Worm (Caenorhabditis elegans) whole organism, L4 larva: Measurements from ENCODE around the gene lsy-27.

ENCODE experiments used
- F49E8.2 ChIP-seq: sonication (generic microtip); optimal IDR thresholded peaks from 2 replicates; lab custom pipeline; 2016; ENCODE audit warnings: missing compliant biosample characterization, mild to moderate bottlenecking, missing genetic modification characterization, borderline replicate concordance
- R02D3.7 ChIP-seq: fragments of 150-350 bp; sonication (generic microtip); optimal IDR thresholded peaks from 3 replicates; lab custom pipeline; 2014; ENCODE audit warnings: missing biosample characterization, missing genetic modification characterization
- Y5F2A.4 ChIP-seq: fragments of 200-800 bp; sonication (Bioruptor generic); optimal IDR thresholded peaks from 2 replicates; lab custom pipeline; 2018; ENCODE audit warnings: mild to moderate bottlenecking, missing genetic modification characterization, missing compliant biosample characterization
- aha-1 ChIP-seq: fragments of 150-350 bp; peaks from one replicate; lab custom pipeline; 2014; ENCODE audit warnings: missing biosample characterization, missing genetic modification characterization
- arid-1 ChIP-seq: fragments of 200-800 bp; sonication (Bioruptor generic); conservative IDR thresholded peaks from 2 replicates; pipeline ENCODE4 v1.3.6; 2022; ENCODE audit warnings: missing genetic modification reagents, missing genetic modification characterization, missing compliant biosample characterization
- ceh-28 ChIP-seq: fragments of 150-350 bp; optimal IDR thresholded peaks from 2 replicates; lab custom pipeline; 2014; ENCODE audit warnings: missing biosample characterization, missing genetic modification reagents, missing genetic modification characterization
- daf-16 ChIP-seq, 3 experiments: sonication (generic microtip); optimal IDR thresholded peaks; 2 replicates each; lab custom pipeline; 2016 to 2017; ENCODE audit warnings: missing genetic modification characterization in 3 of 3, missing genetic modification reagents in 3 of 3, mild to moderate bottlenecking in 2 of 3, missing compliant biosample characterization in 2 of 3, missing biosample characterization in 1 of 3, moderate library complexity in 1 of 3
- daf-19 ChIP-seq: fragments of 200-800 bp; sonication (Bioruptor generic); conservative IDR thresholded peaks from 2 replicates; pipeline ENCODE4 v1.3.6; 2022; ENCODE audit warnings: missing genetic modification characterization, missing compliant biosample characterization
- daf-8 ChIP-seq: fragments of 200-800 bp; sonication (Bioruptor generic); IDR thresholded peaks from 2 replicates; pipeline ENCODE4 v1.3.6; 2022; ENCODE audit warnings: missing genetic modification characterization, missing compliant biosample characterization
- dmd-6 ChIP-seq: fragments of 200-800 bp; sonication (Bioruptor generic); IDR thresholded peaks from 2 replicates; pipeline ENCODE4 v1.3.6; 2022; ENCODE audit warnings: missing genetic modification reagents, missing genetic modification characterization, missing compliant biosample characterization
- duxl-1 ChIP-seq: sonication (generic microtip); optimal IDR thresholded peaks from 2 replicates; lab custom pipeline; 2016; ENCODE audit warnings: mild to moderate bottlenecking, missing genetic modification characterization, moderate library complexity, missing compliant biosample characterization; ENCODE audit not compliant: poor library complexity
- dve-1 ChIP-seq: sonication (generic microtip); optimal IDR thresholded peaks from 2 replicates; lab custom pipeline; 2017; ENCODE audit warnings: antibody characterized with exemption, mild to moderate bottlenecking, missing genetic modification characterization, missing compliant biosample characterization; ENCODE audit not compliant: insufficient read depth
- hif-1 ChIP-seq, 2 experiments: sonication (generic microtip); optimal IDR thresholded peaks; 2 replicates each; lab custom pipeline; 2016 to 2017; ENCODE audit warnings: missing compliant biosample characterization in 2 of 2, missing genetic modification characterization in 2 of 2, missing genetic modification reagents in 2 of 2, missing genotype in 2 of 2, mild to moderate bottlenecking in 1 of 2
- hlh-11 ChIP-seq: fragments of 200-800 bp; sonication (Bioruptor generic); optimal IDR thresholded peaks from 2 replicates; lab custom pipeline; 2018; ENCODE audit warnings: mild to moderate bottlenecking, missing genetic modification characterization, missing compliant biosample characterization
- hlh-30 ChIP-seq: sonication (generic microtip); optimal IDR thresholded peaks from 2 replicates; lab custom pipeline; 2017; ENCODE audit warnings: antibody characterized with exemption, mild to moderate bottlenecking, missing genetic modification characterization, missing compliant biosample characterization; ENCODE audit not compliant: insufficient read depth
- jun-1 ChIP-seq: fragments of 150-350 bp; optimal IDR thresholded peaks from 2 replicates; lab custom pipeline; 2014; ENCODE audit warnings: missing biosample characterization, missing genetic modification reagents, missing genetic modification characterization
- lin-15B ChIP-seq: fragments of 150-350 bp; sonication (generic microtip); optimal IDR thresholded peaks from 3 replicates; lab custom pipeline; 2014; ENCODE audit warnings: missing biosample characterization, missing genetic modification characterization
- lin-39 ChIP-seq: fragments of 150-350 bp; optimal IDR thresholded peaks from 2 replicates; lab custom pipeline; 2014; ENCODE audit warnings: missing biosample characterization, missing genetic modification reagents, missing genetic modification characterization
- lir-3 ChIP-seq: sonication (generic microtip); optimal IDR thresholded peaks from 2 replicates; lab custom pipeline; 2016; ENCODE audit warnings: mild to moderate bottlenecking, missing genetic modification characterization, missing compliant biosample characterization
- lsy-2 ChIP-seq, 2 experiments: fragments of 150-350 bp in 1 of 2; sonication (generic microtip) in 1 of 2; optimal IDR thresholded peaks; 2 replicates each; lab custom pipeline; 2014 to 2017; ENCODE audit warnings: missing biosample characterization in 2 of 2, missing genetic modification characterization in 2 of 2
- mxl-3 ChIP-seq: fragments of 200-800 bp; sonication (Bioruptor generic); optimal IDR thresholded peaks from 2 replicates; lab custom pipeline; 2018; ENCODE audit warnings: mild to moderate bottlenecking, missing genetic modification characterization, missing compliant biosample characterization
- nhr-10 ChIP-seq: fragments of 150-350 bp; optimal IDR thresholded peaks from 2 replicates; lab custom pipeline; 2014; ENCODE audit warnings: missing biosample characterization, missing genetic modification characterization
- nhr-102 ChIP-seq: sonication (generic microtip); optimal IDR thresholded peaks from 2 replicates; lab custom pipeline; 2016; ENCODE audit warnings: mild to moderate bottlenecking, missing genetic modification characterization, moderate library complexity, missing compliant biosample characterization
- nhr-237 ChIP-seq: sonication (generic microtip); optimal IDR thresholded peaks from 2 replicates; lab custom pipeline; 2017; ENCODE audit warnings: missing biosample characterization, missing genetic modification characterization
- nhr-25 ChIP-seq: sonication (generic microtip); optimal IDR thresholded peaks from 2 replicates; lab custom pipeline; 2017; ENCODE audit warnings: missing genetic modification characterization, mild to moderate bottlenecking, missing compliant biosample characterization, antibody characterized with exemption, moderate library complexity, borderline replicate concordance; ENCODE audit not compliant: insufficient read depth
- nhr-28 ChIP-seq: fragments of 150-350 bp; optimal IDR thresholded peaks from 2 replicates; lab custom pipeline; 2014; ENCODE audit warnings: missing biosample characterization, missing genetic modification characterization
- nhr-41 ChIP-seq: fragments of 200-800 bp; sonication (Bioruptor generic); IDR thresholded peaks from 2 replicates; pipeline ENCODE4 v1.3.6; 2022; ENCODE audit warnings: missing genetic modification reagents, missing genetic modification characterization, missing compliant biosample characterization
- nhr-48 ChIP-seq: sonication (generic microtip); optimal IDR thresholded peaks from 2 replicates; lab custom pipeline; 2016; ENCODE audit warnings: mild to moderate bottlenecking, missing genetic modification characterization, missing compliant biosample characterization
- nhr-77 ChIP-seq: fragments of 150-350 bp; optimal IDR thresholded peaks from 2 replicates; lab custom pipeline; 2014; ENCODE audit warnings: missing biosample characterization, missing genetic modification characterization
- php-3 ChIP-seq: fragments of 200-800 bp; sonication (Bioruptor generic); IDR thresholded peaks from 2 replicates; pipeline ENCODE4 v1.3.6; 2022; ENCODE audit warnings: missing genetic modification reagents, missing genetic modification characterization, missing compliant biosample characterization
- pqm-1 ChIP-seq: sonication (generic microtip); optimal IDR thresholded peaks from 2 replicates; lab custom pipeline; 2017; ENCODE audit warnings: missing biosample characterization, missing genetic modification characterization
- sdz-12 ChIP-seq: fragments of 200-800 bp; sonication (Bioruptor generic); optimal IDR thresholded peaks from 2 replicates; lab custom pipeline; 2018; ENCODE audit warnings: mild to moderate bottlenecking, missing genetic modification characterization, missing compliant biosample characterization
- spr-1 ChIP-seq: sonication (generic microtip); optimal IDR thresholded peaks from 2 replicates; lab custom pipeline; 2016; ENCODE audit warnings: mild to moderate bottlenecking, missing genetic modification characterization, missing compliant biosample characterization
- unc-62 ChIP-seq, 3 experiments: fragments of 150-350 bp in 1 of 3; sonication (generic microtip); optimal IDR thresholded peaks in 2 of 3; peaks in 1 of 3; 1 replicate in 1 of 3; 2 replicates in 2 of 3; lab custom pipeline; 2014 to 2017; ENCODE audit warnings: missing biosample characterization in 3 of 3, missing genetic modification characterization in 3 of 3, missing genetic modification reagents in 3 of 3, missing genotype in 1 of 3

Gene lsy-27

DNA sequence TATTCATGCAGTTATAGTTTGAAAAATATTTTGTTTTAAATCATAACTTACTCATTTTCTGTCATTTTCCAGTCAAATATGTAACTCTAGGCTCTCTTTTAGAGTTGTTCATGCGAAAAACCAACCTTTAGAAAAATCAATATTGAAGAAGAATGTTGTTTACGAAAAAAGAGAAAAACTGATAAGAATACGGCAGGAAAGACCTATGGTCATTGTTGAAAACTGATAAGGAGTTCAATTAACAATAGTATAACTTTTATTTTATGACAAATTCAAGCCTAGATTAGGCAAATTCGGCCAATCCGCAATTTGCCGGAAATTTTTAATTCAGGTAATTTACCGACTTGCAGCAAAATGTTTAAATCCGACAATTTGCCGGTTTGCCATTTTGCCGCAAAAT is 26.6 kb upstream of the lsy-27 start, which contains the start of gene Y20C6A.1:
TSS of gene Y20C6A.1 (minus strand) at position 107 of the 400 bp plus-strand sequence.
- TF ChIP-seq nhr-28 (tag; lab: Kevin White, UChicago), result peak; percentile 2
- no peak for TF ChIP-seq lsy-2 (tag; optimal IDR thresholded peaks at IDR 0.05; lab: Kevin White, UChicago)
- TF ChIP-seq R02D3.7 (tag; lab: Kevin White, UChicago), result no peak
- TF ChIP-seq dve-1 (tag; lab: Kevin White, UChicago), result peak; percentile 46
- TF ChIP-seq unc-62 (GFP tag; optimal IDR thresholded peaks at IDR 0.05 in 1 of 2; lab: Kevin White, UChicago), result peak in 1 of 2 experiments; percentile 69
- no peak for TF ChIP-seq unc-62 (tag; optimal IDR thresholded peaks at IDR 0.05; lab: Kevin White, UChicago)
- TF ChIP-seq pqm-1 (tag; lab: Kevin White, UChicago), result peak; percentile 46
- TF ChIP-seq daf-16 (GFP tag; optimal IDR thresholded peaks at IDR 0.05; lab: Kevin White, UChicago), result no peak
- TF ChIP-seq daf-16 (tag; optimal IDR thresholded peaks at IDR 0.05; lab: Kevin White, UChicago), result peak; percentile 90
- peak; percentile 14 for TF ChIP-seq duxl-1

- TF ChIP-seq nhr-28 (tag; lab: Kevin White, UChicago) (peak; percentile 83), nhr-48 (tag; lab: Kevin White, UChicago) (peak; percentile 11), ceh-28 (tag; lab: Kevin White, UChicago) (no peak), php-3 (0 out of 2 replicates have a peak, but pooled peaks have one; percentile 8), sdz-12 (no peak), nhr-102 (tag; lab: Kevin White, UChicago) (no peak), daf-16 (GFP tag; optimal IDR thresholded peaks at IDR 0.05; lab: Kevin White, UChicago) (no peak), daf-16 (tag; optimal IDR thresholded peaks at IDR 0.05; lab: Kevin White, UChicago) (peak; percentile 98), F49E8.2 (tag; lab: Kevin White, UChicago) (no peak), dmd-6 (GFP tag; lab: Robert Waterston, UW) (peak; percentile 43; the same call in 1 of the 2 replicates), nhr-77 (tag; lab: Kevin White, UChicago) (peak; percentile 22), lin-39 (tag; lab: Kevin White, UChicago) (no peak), nhr-237 (tag; lab: Kevin White, UChicago) (no peak), lin-15B (tag; lab: Kevin White, UChicago) (no peak), hlh-30 (tag; lab: Kevin White, UChicago) (no peak), hif-1 (tag; optimal IDR thresholded peaks at IDR 0.05; lab: Kevin White, UChicago) (peak in 1 of 2 experiments; percentile 32), hlh-11 (tag; lab: Kevin White, UChicago) (peak; percentile 76), daf-19 (GFP tag; lab: Robert Waterston, UW) (no peak), dve-1 (tag; lab: Kevin White, UChicago) (peak; percentile 36), nhr-41 (GFP tag; lab: Robert Waterston, UW) (no peak), Y5F2A.4 (GFP tag; lab: Kevin White, UChicago) (no peak), nhr-25 (tag; lab: Kevin White, UChicago) (no peak), pqm-1 (tag; lab: Kevin White, UChicago) (peak; percentile 99), jun-1 (tag; lab: Kevin White, UChicago) (no peak), aha-1 (tag; lab: Kevin White, UChicago) (peak; percentile 64), spr-1 (tag; lab: Kevin White, UChicago) (no peak), arid-1 (GFP tag; lab: Robert Waterston, UW) (no peak), lir-3 (tag; lab: Kevin White, UChicago) (no peak), nhr-10 (no peak)
Observed at ce11 chrV:17352827-17353373, 2.9 kb upstream of the lsy-27 start, which contains the start of the genes fbxa-134 and F47H4.2. Gene fbxa-134 (minus strand): TSS chrV:17352870. Gene F47H4.2 (plus strand): TSS chrV:17353323.

- no peak for TF ChIP-seq mxl-3 (GFP tag; lab: Kevin White, UChicago)
- TF ChIP-seq daf-16 (GFP tag; optimal IDR thresholded peaks at IDR 0.05; lab: Kevin White, UChicago), result no peak
- peak; percentile 74 for TF ChIP-seq daf-16 (tag; optimal IDR thresholded peaks at IDR 0.05; lab: Kevin White, UChicago)
- peak; percentile 45 for TF ChIP-seq pqm-1 (tag; lab: Kevin White, UChicago)
- no peak for TF ChIP-seq daf-8 (GFP tag; lab: Robert Waterston, UW)
- TF ChIP-seq, all 104 proteins: peak for 2
Observed at ce11 chrV:17347602-17348001, 2.4 kb downstream of the lsy-27 start, which contains the start of gene skr-5. Gene skr-5 (plus strand): TSS chrV:17347902.
